Worm (Caenorhabditis elegans) whole organism, young adult: ENCODE data around the gene col-104.

ENCODE experiments used
- C06A6.2 ChIP-seq: fragments of 200-800 bp; sonication (Bioruptor generic); conservative IDR thresholded peaks from 2 replicates; pipeline ENCODE4 v1.3.6; 2022; ENCODE audit warnings: missing genetic modification characterization, missing compliant biosample characterization
- F33H1.4 ChIP-seq: fragments of 200-800 bp; sonication (Bioruptor generic); IDR thresholded peaks from 2 replicates; pipeline ENCODE4 v1.3.6; 2022; ENCODE audit warnings: missing genetic modification reagents, missing genetic modification characterization, missing compliant biosample characterization
- K11D2.4 ChIP-seq: fragments of 200-800 bp; sonication (Bioruptor generic); IDR thresholded peaks from 2 replicates; pipeline ENCODE4 v1.3.6; 2022; ENCODE audit warnings: missing genetic modification reagents, missing genetic modification characterization, missing compliant biosample characterization
- T26A5.8 ChIP-seq: sonication (generic microtip); optimal IDR thresholded peaks from 2 replicates; lab custom pipeline; 2016; ENCODE audit warnings: missing genetic modification characterization, missing compliant biosample characterization
- Y53F4B.3 ChIP-seq: fragments of 200-800 bp; sonication (Bioruptor generic); IDR thresholded peaks from 2 replicates; pipeline ENCODE4 v1.3.6; 2022; ENCODE audit warnings: missing genetic modification reagents, missing genetic modification characterization, missing compliant biosample characterization
- Y53G8AR.9 ChIP-seq: fragments of 200-800 bp; sonication (Bioruptor generic); conservative IDR thresholded peaks from 2 replicates; pipeline ENCODE4 v1.3.6; 2022; ENCODE audit warnings: missing genetic modification reagents, missing genetic modification characterization, missing compliant biosample characterization
- Y67H2A.10 ChIP-seq: fragments of 200-800 bp; sonication (Bioruptor generic); conservative IDR thresholded peaks from 2 replicates; pipeline ENCODE4 v1.3.6; 2022; ENCODE audit warnings: missing genetic modification reagents, missing genetic modification characterization, missing compliant biosample characterization
- Y95B8A.8 ChIP-seq: fragments of 200-800 bp; sonication (Bioruptor generic); IDR thresholded peaks from 2 replicates; pipeline ENCODE4 v1.3.6; 2022; ENCODE audit warnings: missing genetic modification reagents, missing genetic modification characterization, missing compliant biosample characterization
- ZK185.1 ChIP-seq: sonication (generic microtip); optimal IDR thresholded peaks from 2 replicates; lab custom pipeline; 2016; ENCODE audit warnings: mild to moderate bottlenecking, missing genetic modification characterization, missing compliant biosample characterization; ENCODE audit not compliant: poor library complexity, severe bottlenecking
- aptf-3 ChIP-seq: fragments of 200-800 bp; sonication (Bioruptor generic); IDR thresholded peaks from 2 replicates; pipeline ENCODE4 v1.3.6; 2022; ENCODE audit warnings: missing genetic modification characterization, missing compliant biosample characterization
- atf-7 ChIP-seq: sonication (generic microtip); optimal IDR thresholded peaks from 2 replicates; lab custom pipeline; 2017; ENCODE audit warnings: mild to moderate bottlenecking, missing genetic modification characterization, missing compliant biosample characterization
- athp-1 ChIP-seq: sonication (generic microtip); optimal IDR thresholded peaks from 2 replicates; lab custom pipeline; 2017; ENCODE audit warnings: mild to moderate bottlenecking, missing genetic modification characterization, missing compliant biosample characterization
- attf-3 ChIP-seq: fragments of 200-800 bp; sonication (Bioruptor generic); conservative IDR thresholded peaks from 2 replicates; pipeline ENCODE4 v1.3.6; 2022; ENCODE audit warnings: missing genetic modification reagents, missing genetic modification characterization, missing compliant biosample characterization
- ccch-3 ChIP-seq: fragments of 200-800 bp; sonication (Bioruptor generic); optimal IDR thresholded peaks from 2 replicates; lab custom pipeline; 2018; ENCODE audit warnings: mild to moderate bottlenecking, missing genetic modification characterization, missing compliant biosample characterization
- cebp-2 ChIP-seq: fragments of 200-800 bp; sonication (Bioruptor generic); IDR thresholded peaks from 2 replicates; pipeline ENCODE4 v1.3.6; 2022; ENCODE audit warnings: missing genetic modification characterization, missing compliant biosample characterization
- ceh-58 ChIP-seq: fragments of 200-800 bp; sonication (Bioruptor generic); IDR thresholded peaks from 2 replicates; pipeline ENCODE4 v1.3.6; 2022; ENCODE audit warnings: missing genetic modification characterization, missing compliant biosample characterization
- ceh-91 ChIP-seq: fragments of 200-800 bp; sonication (Bioruptor generic); IDR thresholded peaks from 2 replicates; pipeline ENCODE4 v1.3.6; 2022; ENCODE audit warnings: missing genetic modification reagents, missing genetic modification characterization, missing compliant biosample characterization
- dox-1 ChIP-seq: fragments of 200-800 bp; sonication (Bioruptor generic); IDR thresholded peaks from 2 replicates; pipeline ENCODE4 v1.3.6; 2022; ENCODE audit warnings: missing genetic modification reagents, missing genetic modification characterization, missing compliant biosample characterization
- dpl-1 ChIP-seq: fragments of 150-350 bp; optimal IDR thresholded peaks from 2 replicates; lab custom pipeline; 2014; ENCODE audit warnings: missing biosample characterization, missing genetic modification reagents, missing genetic modification characterization
- egl-18 ChIP-seq: fragments of 200-800 bp; sonication (Bioruptor generic); IDR thresholded peaks from 2 replicates; pipeline ENCODE4 v1.3.6; 2022; ENCODE audit warnings: missing genetic modification reagents, missing genetic modification characterization, missing compliant biosample characterization
- egrh-3 ChIP-seq: fragments of 200-800 bp; sonication (Bioruptor generic); IDR thresholded peaks from 2 replicates; pipeline ENCODE4 v1.3.6; 2022; ENCODE audit warnings: missing genetic modification reagents, missing genetic modification characterization, missing compliant biosample characterization
- hlh-26 ChIP-seq: fragments of 200-800 bp; sonication (Bioruptor generic); conservative IDR thresholded peaks from 2 replicates; pipeline ENCODE4 v1.3.6; 2022; ENCODE audit warnings: missing genetic modification reagents, missing genetic modification characterization, missing compliant biosample characterization
- hmg-1.2 ChIP-seq: fragments of 200-800 bp; sonication (Bioruptor generic); IDR thresholded peaks from 2 replicates; pipeline ENCODE4 v1.3.6; 2022; ENCODE audit warnings: missing genetic modification reagents, missing genetic modification characterization, missing compliant biosample characterization
- hmg-20 ChIP-seq: fragments of 200-800 bp; sonication (Bioruptor generic); IDR thresholded peaks from 2 replicates; pipeline ENCODE4 v1.3.6; 2022; ENCODE audit warnings: missing genetic modification reagents, missing genetic modification characterization, missing compliant biosample characterization
- let-607 ChIP-seq, 2 experiments: fragments of 200-800 bp in 1 of 2; sonication (Bioruptor generic) in 1 of 2; sonication (generic microtip) in 1 of 2; optimal IDR thresholded peaks; 2 replicates each; lab custom pipeline; 2016 to 2018; ENCODE audit warnings: mild to moderate bottlenecking in 2 of 2, missing compliant biosample characterization in 2 of 2, missing genetic modification characterization in 2 of 2, moderate library complexity in 2 of 2, missing genotype in 1 of 2
- lin-35 ChIP-seq, 3 experiments: fragments of 150-350 bp in 2 of 3; sonication (generic microtip) in 1 of 3; optimal IDR thresholded peaks; 2 replicates each; lab custom pipeline; 2014 to 2018; ENCODE audit warnings: missing biosample characterization in 3 of 3, missing genetic modification characterization in 3 of 3, missing genetic modification reagents in 3 of 3
- lin-54 ChIP-seq: fragments of 200-800 bp; sonication (Bioruptor generic); optimal IDR thresholded peaks from 2 replicates; lab custom pipeline; 2018; ENCODE audit warnings: mild to moderate bottlenecking, missing genetic modification characterization, missing compliant biosample characterization
- lir-1 ChIP-seq: fragments of 200-800 bp; sonication (Bioruptor generic); conservative IDR thresholded peaks from 2 replicates; pipeline ENCODE4 v1.3.6; 2022; ENCODE audit warnings: missing genetic modification reagents, missing genetic modification characterization, missing compliant biosample characterization
- lsl-1 ChIP-seq: fragments of 200-800 bp; sonication (Bioruptor generic); optimal IDR thresholded peaks from 2 replicates; lab custom pipeline; 2018; ENCODE audit warnings: mild to moderate bottlenecking, missing genetic modification characterization, moderate library complexity, missing compliant biosample characterization
- lsy-27 ChIP-seq: sonication (generic microtip); optimal IDR thresholded peaks from 2 replicates; lab custom pipeline; 2017; ENCODE audit warnings: missing genetic modification characterization, mild to moderate bottlenecking, missing compliant biosample characterization, antibody characterized with exemption, missing genotype, borderline replicate concordance; ENCODE audit not compliant: insufficient read depth
- madf-6 ChIP-seq: fragments of 200-800 bp; sonication (Bioruptor generic); IDR thresholded peaks from 2 replicates; pipeline ENCODE4 v1.3.6; 2022; ENCODE audit warnings: missing genetic modification reagents, missing genetic modification characterization, missing compliant biosample characterization
- madf-8 ChIP-seq: fragments of 200-800 bp; sonication (Bioruptor generic); conservative IDR thresholded peaks from 2 replicates; pipeline ENCODE4 v1.3.6; 2022; ENCODE audit warnings: missing genetic modification reagents, missing genetic modification characterization, missing compliant biosample characterization
- mcd-1 ChIP-seq: fragments of 200-800 bp; sonication (Bioruptor generic); IDR thresholded peaks from 2 replicates; pipeline ENCODE4 v1.3.6; 2022; ENCODE audit warnings: missing genetic modification reagents, missing genetic modification characterization, missing compliant biosample characterization
- mel-28 ChIP-seq: sonication (generic microtip); optimal IDR thresholded peaks from 2 replicates; lab custom pipeline; 2016; ENCODE audit warnings: borderline replicate concordance, mild to moderate bottlenecking, missing genetic modification characterization, missing compliant biosample characterization
- nfyb-1 ChIP-seq: fragments of 200-800 bp; sonication (Bioruptor generic); IDR thresholded peaks from 2 replicates; pipeline ENCODE4 v1.3.6; 2022; ENCODE audit warnings: missing genetic modification reagents, missing genetic modification characterization, missing compliant biosample characterization
- nhr-27 ChIP-seq: fragments of 200-800 bp; sonication (Bioruptor generic); optimal IDR thresholded peaks from 2 replicates; lab custom pipeline; 2018; ENCODE audit warnings: mild to moderate bottlenecking, missing genetic modification characterization, moderate library complexity, missing compliant biosample characterization
- pbrm-1 ChIP-seq: fragments of 200-800 bp; sonication (Bioruptor generic); IDR thresholded peaks from 2 replicates; pipeline ENCODE4 v1.3.6; 2022; ENCODE audit warnings: missing genetic modification reagents, missing genetic modification characterization, missing compliant biosample characterization
- rcor-1 ChIP-seq: fragments of 200-800 bp; sonication (Bioruptor generic); IDR thresholded peaks from 2 replicates; pipeline ENCODE4 v1.3.6; 2022; ENCODE audit warnings: missing genetic modification reagents, missing genetic modification characterization, missing compliant biosample characterization
- sdz-38 ChIP-seq: sonication (generic microtip); optimal IDR thresholded peaks from 2 replicates; lab custom pipeline; 2016; ENCODE audit warnings: missing genotype, missing genetic modification characterization, missing compliant biosample characterization
- snpc-4 ChIP-seq, 5 experiments: fragments of 150-350 bp in 1 of 5; sonication (generic microtip) in 4 of 5; optimal IDR thresholded peaks; 2 replicates each; lab custom pipeline; 2014 to 2018; ENCODE audit warnings: missing genetic modification characterization in 5 of 5, missing biosample characterization in 3 of 5, antibody characterized with exemption in 2 of 5, mild to moderate bottlenecking in 2 of 5, missing compliant biosample characterization in 2 of 5, missing genotype in 2 of 5, moderate library complexity in 2 of 5, missing genetic modification reagents in 1 of 5
- tbp1 ChIP-seq: fragments of 200-800 bp; sonication (Bioruptor generic); optimal IDR thresholded peaks from 2 replicates; lab custom pipeline; 2018; ENCODE audit warnings: mild to moderate bottlenecking, missing genetic modification characterization, missing compliant biosample characterization
- xnd-1 ChIP-seq: sonication (generic microtip); optimal IDR thresholded peaks from 2 replicates; lab custom pipeline; 2016; ENCODE audit warnings: missing genotype, missing genetic modification reagents, missing genetic modification characterization, missing compliant biosample characterization
- ztf-28 ChIP-seq: fragments of 200-800 bp; sonication (Bioruptor generic); IDR thresholded peaks from 2 replicates; pipeline ENCODE4 v1.3.6; 2022; ENCODE audit warnings: missing genetic modification reagents, missing genetic modification characterization, missing compliant biosample characterization

col-104 gene

DNA sequence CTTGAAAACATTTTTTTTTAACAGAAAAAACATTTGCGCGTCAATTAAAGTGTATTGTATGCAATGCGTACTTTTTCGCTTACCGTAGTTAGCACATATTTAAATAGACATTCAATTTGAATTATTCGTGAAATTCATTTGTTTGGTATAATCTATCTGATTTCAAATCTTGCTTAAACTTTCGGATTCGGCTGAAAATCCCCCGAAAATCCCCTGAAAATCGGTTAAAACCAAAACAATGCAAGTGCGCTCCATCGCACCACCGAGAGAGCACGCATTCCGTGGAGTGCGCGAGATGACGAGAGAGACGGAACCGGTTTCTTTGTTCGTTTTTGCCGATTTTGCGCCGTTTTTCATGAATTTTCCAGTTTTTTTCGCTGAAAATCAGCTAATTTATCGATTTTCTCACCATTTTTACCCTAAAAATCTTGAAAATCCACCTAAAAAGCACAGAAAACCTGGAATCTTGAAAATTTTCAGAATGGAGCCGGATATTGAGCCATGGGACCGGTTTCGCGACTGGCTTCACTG is 26.4 kb downstream of the col-104 start, which contains the start of gene F53H1.3:
F53H1.3 (plus strand) TSS at position 481 of the 531 bp plus-strand sequence.
- TF ChIP-seq Y95B8A.8 (GFP tag; lab: Robert Waterston, UW) (no peak), mel-28 (tag; lab: Kevin White, UChicago) (no peak), xnd-1 (tag; lab: Kevin White, UChicago) (peak; percentile 69), lin-54 (GFP tag; lab: Kevin White, UChicago) (peak; percentile 55), hmg-1.2 (GFP tag; lab: Robert Waterston, UW) (peak; percentile 88), mcd-1 (GFP tag; lab: Robert Waterston, UW) (peak; percentile 96), nhr-27 (no peak), attf-3 (GFP tag; lab: Robert Waterston, UW) (0 out of 2 replicates have a peak, but pooled peaks have one; percentile 36), madf-6 (peak; percentile 64), atf-7 (tag; lab: Kevin White, UChicago) (no peak), lsy-27 (tag; lab: Kevin White, UChicago) (no peak), hmg-20 (GFP tag; lab: Robert Waterston, UW) (no peak), ccch-3 (no peak), lir-1 (GFP tag; lab: Robert Waterston, UW) (no peak), ceh-91 (GFP tag; lab: Robert Waterston, UW) (no peak), F33H1.4 (GFP tag; lab: Robert Waterston, UW) (peak; percentile 45), ztf-28 (GFP tag; lab: Robert Waterston, UW) (no peak), egl-18 (GFP tag; lab: Robert Waterston, UW) (no peak), athp-1 (tag; lab: Kevin White, UChicago) (peak; percentile 31), madf-8 (peak; percentile 28; the same call in 1 of the 2 replicates), sdz-38 (tag; lab: Kevin White, UChicago) (no peak), lsl-1 (GFP tag; lab: Kevin White, UChicago) (peak; percentile 84), tbp1 (peak; percentile 2)

DNA sequence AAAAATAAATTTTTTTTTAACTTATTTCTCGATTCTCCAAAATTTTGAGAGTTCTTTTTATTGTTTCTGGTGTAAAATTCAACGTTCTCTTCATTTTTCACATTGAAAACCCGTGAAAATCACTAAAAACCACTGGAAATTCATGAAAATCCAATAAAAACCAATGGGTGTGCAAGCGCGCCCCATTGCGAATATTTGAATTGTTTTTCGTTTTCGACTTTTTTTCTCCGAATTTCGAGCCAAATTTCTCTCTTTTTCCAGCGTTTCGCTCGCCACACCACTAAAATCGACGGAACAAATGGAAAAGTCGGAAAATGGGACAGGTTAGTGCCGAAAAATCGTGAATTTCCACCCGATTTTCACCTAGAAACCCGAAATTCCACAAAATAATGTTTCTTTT is 44.8 kb downstream of the col-104 start:
- no peak for TF ChIP-seq egrh-3 (GFP tag; lab: Robert Waterston, UW)
- TF ChIP-seq C06A6.2: no peak
- peak; percentile 79 for TF ChIP-seq mcd-1 (GFP tag; lab: Robert Waterston, UW)
- no peak for TF ChIP-seq pbrm-1 (GFP tag; lab: Robert Waterston, UW)
- TF ChIP-seq ZK185.1 (tag; lab: Kevin White, UChicago): no peak

ce11 chrIV:1309600-1310207 is 45.4 kb downstream of the col-104 start, which contains the start of the genes ddx-46 and F53H1.4:
Gene ddx-46, minus strand, starts transcription at chrIV:1309650.
Gene F53H1.4, plus strand, starts transcription at chrIV:1310166.
- TF ChIP-seq attf-3 (GFP tag; lab: Robert Waterston, UW) (peak; percentile 99), Y67H2A.10 (GFP tag; lab: Robert Waterston, UW) (no peak), aptf-3 (GFP tag; lab: Robert Waterston, UW) (no peak), cebp-2 (GFP tag; lab: Robert Waterston, UW) (no peak), T26A5.8 (tag; lab: Kevin White, UChicago) (no peak), hlh-26 (GFP tag; lab: Robert Waterston, UW) (no peak), Y95B8A.8 (GFP tag; lab: Robert Waterston, UW) (no peak), dpl-1 (GFP tag; lab: Kevin White, UChicago) (peak; percentile 61), let-607 (tag; optimal IDR thresholded peaks at IDR 0.05; lab: Kevin White, UChicago) (no peak), ceh-58 (GFP tag; lab: Robert Waterston, UW) (no peak), nfyb-1 (no peak), snpc-4 (GFP tag; optimal IDR thresholded peaks at IDR 0.05; lab: Kevin White, UChicago) (no peak), snpc-4 (tag; optimal IDR thresholded peaks at IDR 0.05; lab: Kevin White, UChicago) (no peak), K11D2.4 (GFP tag; lab: Robert Waterston, UW) (no peak), Y53G8AR.9 (no peak), lsl-1 (GFP tag; lab: Kevin White, UChicago) (peak; percentile 3), Y53F4B.3 (GFP tag; lab: Robert Waterston, UW) (no peak), lin-35 (GFP tag; optimal IDR thresholded peaks at IDR 0.05; lab: Kevin White, UChicago) (peak in 1 of 3 experiments; percentile 65), mcd-1 (GFP tag; lab: Robert Waterston, UW) (peak; percentile 77), dox-1 (no peak), lir-1 (GFP tag; lab: Robert Waterston, UW) (no peak), rcor-1 (GFP tag; lab: Robert Waterston, UW) (no peak)
